Fruit fly (Drosophila melanogaster): Measurements from ENCODE around the gene Cyp9f3.
A peak's percentile ranks its signal among the peaks of the same experiment; 100 is the strongest.

Gene Cyp9f3

dm6 chr3R:12439401-12440143 lies 40.8 kb upstream of the Cyp9f3 start, which contains the start of gene Desat1 (continued):
- TF ChIP-seq Hmr (GFP tag; optimal IDR thresholded peaks at IDR 0.05) (no peak), CG6791 (GFP tag; IDR thresholded peaks at IDR 0.05; ENCODE audit: partially characterized antibody) (peak; percentile 95), twi (tag; optimal IDR thresholded peaks at IDR 0.05) (no peak), CG6272 (GFP tag; IDR thresholded peaks at IDR 0.05) (no peak), sr (GFP tag; IDR thresholded peaks at IDR 0.05) (no peak), zf30C (GFP tag; optimal IDR thresholded peaks at IDR 0.05) (no peak), hkb (optimal IDR thresholded peaks at IDR 0.05) (no peak), hkb (GFP tag; IDR thresholded peaks at IDR 0.05) (no peak), CG34422 (GFP tag; IDR thresholded peaks at IDR 0.05) (no peak), CoRest (tag; optimal IDR thresholded peaks at IDR 0.05) (no peak), CG34376 (GFP tag; optimal IDR thresholded peaks at IDR 0.05) (peak; percentile 74), fd102C (GFP tag; optimal IDR thresholded peaks at IDR 0.05) (no peak), Poxn (GFP tag; IDR thresholded peaks at IDR 0.05) (no peak), CHES-1-like (GFP tag; optimal IDR thresholded peaks at IDR 0.05) (peak; percentile 5), maf-S (GFP tag; optimal IDR thresholded peaks at IDR 0.05) (no peak), ham (GFP tag; IDR thresholded peaks at IDR 0.05) (no peak), Atf6 (GFP tag; IDR thresholded peaks at IDR 0.05) (no peak), Spps (tag; optimal IDR thresholded peaks at IDR 0.05) (no peak), CG7963 (GFP tag; IDR thresholded peaks at IDR 0.05; ENCODE audit: partially characterized antibody) (peak; percentile 88), seq (GFP tag; IDR thresholded peaks at IDR 0.05) (no peak), CG8089 (GFP tag; optimal IDR thresholded peaks at IDR 0.05) (no peak), cg (GFP tag; optimal IDR thresholded peaks at IDR 0.05) (no peak), MBD-R2 (GFP tag; IDR thresholded peaks at IDR 0.05) (peak; percentile 54), ind (GFP tag; optimal IDR thresholded peaks at IDR 0.05) (no peak), vnd (GFP tag; IDR thresholded peaks at IDR 0.05; ENCODE audit: partially characterized antibody) (peak; percentile 90), gce (GFP tag; IDR thresholded peaks at IDR 0.05) (no peak), pnt (GFP tag; optimal IDR thresholded peaks at IDR 0.05) (no peak), HmgZ (tag; optimal IDR thresholded peaks at IDR 0.05) (peak; percentile 36), CG12391 (tag; optimal IDR thresholded peaks at IDR 0.05) (peak; percentile 20), Hand (GFP tag; optimal IDR thresholded peaks at IDR 0.05) (no peak), Lhr (GFP tag; optimal IDR thresholded peaks at IDR 0.05) (no peak), CG17359 (tag; optimal IDR thresholded peaks at IDR 0.05) (no peak), cato (GFP tag; optimal IDR thresholded peaks at IDR 0.05; ENCODE audit: borderline replicate concordance) (no peak), Sry-δ (GFP tag; optimal IDR thresholded peaks at IDR 0.05) (peak; percentile 93), Side (GFP tag; optimal IDR thresholded peaks at IDR 0.05) (no peak), Blimp-1 (GFP tag; optimal IDR thresholded peaks at IDR 0.05) (no peak), Bteb2 (GFP tag; optimal IDR thresholded peaks at IDR 0.05) (no peak), NC2β (GFP tag; optimal IDR thresholded peaks at IDR 0.05) (peak; percentile 4), Aef1 (GFP tag; IDR thresholded peaks at IDR 0.05) (no peak), CG6765 (GFP tag; optimal IDR thresholded peaks at IDR 0.05) (peak; percentile 14), Xrp1 (GFP tag; IDR thresholded peaks at IDR 0.05) (no peak), Fer3 (tag; optimal IDR thresholded peaks at IDR 0.05) (no peak), CG33213 (GFP tag; optimal IDR thresholded peaks at IDR 0.05) (no peak), Xbp1 (GFP tag; optimal IDR thresholded peaks at IDR 0.05) (no peak), h (optimal IDR thresholded peaks at IDR 0.05) (no peak), al (GFP tag; IDR thresholded peaks at IDR 0.05) (no peak), Rfx (GFP tag; IDR thresholded peaks at IDR 0.05) (no peak), H2.0 (GFP tag; IDR thresholded peaks at IDR 0.05) (no peak), chn (GFP tag; optimal IDR thresholded peaks at IDR 0.05) (no peak)

Measured in whole organism, embryonic.